Worm (Caenorhabditis elegans) whole organism, young adult: ENCODE data around the gene F46B6.13.

Experiments
- B0019.2 ChIP-seq: fragments of 200-800 bp; sonication (Bioruptor generic); conservative IDR thresholded peaks from 2 replicates; pipeline ENCODE4 v1.3.6; 2022; ENCODE audit warnings: missing genetic modification reagents, missing genetic modification characterization, missing compliant biosample characterization
- F22D6.2 ChIP-seq: sonication (generic microtip); optimal IDR thresholded peaks from 2 replicates; lab custom pipeline; 2016; ENCODE audit warnings: mild to moderate bottlenecking, missing genetic modification characterization, missing compliant biosample characterization
- F23B12.7 ChIP-seq: sonication (generic microtip); optimal IDR thresholded peaks from 2 replicates; lab custom pipeline; 2017; ENCODE audit warnings: missing genetic modification characterization, mild to moderate bottlenecking, missing compliant biosample characterization, antibody characterized with exemption, moderate library complexity; ENCODE audit not compliant: insufficient read depth
- F37B4.10 ChIP-seq: fragments of 200-800 bp; sonication (Bioruptor generic); IDR thresholded peaks from 2 replicates; pipeline ENCODE4 v1.3.6; 2022; ENCODE audit warnings: missing genetic modification characterization, missing compliant biosample characterization
- F39B2.1 ChIP-seq: fragments of 200-800 bp; sonication (Bioruptor generic); IDR thresholded peaks from 2 replicates; pipeline ENCODE4 v1.3.6; 2022; ENCODE audit warnings: missing genetic modification reagents, missing genetic modification characterization, missing compliant biosample characterization
- F52B5.7 ChIP-seq: sonication (generic microtip); optimal IDR thresholded peaks from 2 replicates; lab custom pipeline; 2016; ENCODE audit warnings: mild to moderate bottlenecking, missing genetic modification characterization, missing compliant biosample characterization
- F57C9.4 ChIP-seq: sonication (generic microtip); optimal IDR thresholded peaks from 2 replicates; lab custom pipeline; 2017; ENCODE audit warnings: mild to moderate bottlenecking, missing genetic modification characterization, missing compliant biosample characterization
- K12H6.12 ChIP-seq: fragments of 200-800 bp; sonication (Bioruptor generic); optimal IDR thresholded peaks from 2 replicates; lab custom pipeline; 2018; ENCODE audit warnings: mild to moderate bottlenecking, missing genetic modification characterization, missing compliant biosample characterization
- Y53F4B.3 ChIP-seq: fragments of 200-800 bp; sonication (Bioruptor generic); IDR thresholded peaks from 2 replicates; pipeline ENCODE4 v1.3.6; 2022; ENCODE audit warnings: missing genetic modification reagents, missing genetic modification characterization, missing compliant biosample characterization
- Y67H2A.10 ChIP-seq: fragments of 200-800 bp; sonication (Bioruptor generic); conservative IDR thresholded peaks from 2 replicates; pipeline ENCODE4 v1.3.6; 2022; ENCODE audit warnings: missing genetic modification reagents, missing genetic modification characterization, missing compliant biosample characterization
- ZK185.1 ChIP-seq: sonication (generic microtip); optimal IDR thresholded peaks from 2 replicates; lab custom pipeline; 2016; ENCODE audit warnings: mild to moderate bottlenecking, missing genetic modification characterization, missing compliant biosample characterization; ENCODE audit not compliant: poor library complexity, severe bottlenecking
- aptf-2 ChIP-seq: fragments of 200-800 bp; sonication (Bioruptor generic); conservative IDR thresholded peaks from 2 replicates; pipeline ENCODE4 v1.3.6; 2022; ENCODE audit warnings: missing genetic modification reagents, missing genetic modification characterization, missing compliant biosample characterization
- atf-7 ChIP-seq: sonication (generic microtip); optimal IDR thresholded peaks from 2 replicates; lab custom pipeline; 2017; ENCODE audit warnings: mild to moderate bottlenecking, missing genetic modification characterization, missing compliant biosample characterization
- athp-1 ChIP-seq: sonication (generic microtip); optimal IDR thresholded peaks from 2 replicates; lab custom pipeline; 2017; ENCODE audit warnings: mild to moderate bottlenecking, missing genetic modification characterization, missing compliant biosample characterization
- bed-2 ChIP-seq: fragments of 200-800 bp; sonication (Bioruptor generic); IDR thresholded peaks from 2 replicates; pipeline ENCODE4 v1.3.6; 2022; ENCODE audit warnings: missing genetic modification reagents, missing genetic modification characterization, missing compliant biosample characterization
- cebp-2 ChIP-seq: fragments of 200-800 bp; sonication (Bioruptor generic); IDR thresholded peaks from 2 replicates; pipeline ENCODE4 v1.3.6; 2022; ENCODE audit warnings: missing genetic modification characterization, missing compliant biosample characterization
- ceh-40 ChIP-seq: fragments of 200-800 bp; sonication (Bioruptor generic); IDR thresholded peaks from 2 replicates; pipeline ENCODE4 v1.3.6; 2022; ENCODE audit warnings: missing genetic modification characterization, missing compliant biosample characterization
- die-1 ChIP-seq: sonication (generic microtip); optimal IDR thresholded peaks from 2 replicates; lab custom pipeline; 2016; ENCODE audit warnings: missing genotype, mild to moderate bottlenecking, missing genetic modification characterization, missing compliant biosample characterization
- dpff-1 ChIP-seq: sonication (generic microtip); optimal IDR thresholded peaks from 2 replicates; lab custom pipeline; 2017; ENCODE audit warnings: mild to moderate bottlenecking, missing genetic modification characterization, missing compliant biosample characterization
- efl-1 ChIP-seq: fragments of 150-350 bp; optimal IDR thresholded peaks from 2 replicates; lab custom pipeline; 2014; ENCODE audit warnings: missing biosample characterization, missing genetic modification reagents, missing genetic modification characterization
- ets-4 ChIP-seq: fragments of 200-800 bp; sonication (Bioruptor generic); optimal IDR thresholded peaks from 2 replicates; lab custom pipeline; 2018; ENCODE audit warnings: mild to moderate bottlenecking, missing genetic modification characterization, missing compliant biosample characterization
- hlh-26 ChIP-seq: fragments of 200-800 bp; sonication (Bioruptor generic); conservative IDR thresholded peaks from 2 replicates; pipeline ENCODE4 v1.3.6; 2022; ENCODE audit warnings: missing genetic modification reagents, missing genetic modification characterization, missing compliant biosample characterization
- hrde-1 ChIP-seq: sonication (generic microtip); optimal IDR thresholded peaks from 2 replicates; lab custom pipeline; 2016; ENCODE audit warnings: missing genetic modification characterization, mild to moderate bottlenecking, missing compliant biosample characterization, moderate library complexity, missing genotype, missing genetic modification reagents, borderline replicate concordance
- lag-1 ChIP-seq: fragments of 200-800 bp; sonication (Bioruptor generic); IDR thresholded peaks from 2 replicates; pipeline ENCODE4 v1.3.6; 2022; ENCODE audit warnings: missing genetic modification reagents, missing genetic modification characterization, missing compliant biosample characterization
- let-607 ChIP-seq, 2 experiments: fragments of 200-800 bp in 1 of 2; sonication (Bioruptor generic) in 1 of 2; sonication (generic microtip) in 1 of 2; optimal IDR thresholded peaks; 2 replicates each; lab custom pipeline; 2016 to 2018; ENCODE audit warnings: mild to moderate bottlenecking in 2 of 2, missing compliant biosample characterization in 2 of 2, missing genetic modification characterization in 2 of 2, moderate library complexity in 2 of 2, missing genotype in 1 of 2
- lin-26 ChIP-seq: fragments of 200-800 bp; sonication (Bioruptor generic); IDR thresholded peaks from 2 replicates; pipeline ENCODE4 v1.3.6; 2022; ENCODE audit warnings: missing genetic modification reagents, missing genetic modification characterization, missing compliant biosample characterization
- lin-54 ChIP-seq: fragments of 200-800 bp; sonication (Bioruptor generic); optimal IDR thresholded peaks from 2 replicates; lab custom pipeline; 2018; ENCODE audit warnings: mild to moderate bottlenecking, missing genetic modification characterization, missing compliant biosample characterization
- mcd-1 ChIP-seq: fragments of 200-800 bp; sonication (Bioruptor generic); IDR thresholded peaks from 2 replicates; pipeline ENCODE4 v1.3.6; 2022; ENCODE audit warnings: missing genetic modification reagents, missing genetic modification characterization, missing compliant biosample characterization
- nfya-2 ChIP-seq: fragments of 200-800 bp; sonication (Bioruptor generic); IDR thresholded peaks from 2 replicates; pipeline ENCODE4 v1.3.6; 2022; ENCODE audit warnings: missing genetic modification reagents, missing genetic modification characterization, missing compliant biosample characterization
- nhr-120 ChIP-seq: fragments of 200-800 bp; sonication (Bioruptor generic); IDR thresholded peaks from 2 replicates; pipeline ENCODE4 v1.3.6; 2022; ENCODE audit warnings: missing genetic modification characterization, missing compliant biosample characterization
- rcor-1 ChIP-seq: fragments of 200-800 bp; sonication (Bioruptor generic); IDR thresholded peaks from 2 replicates; pipeline ENCODE4 v1.3.6; 2022; ENCODE audit warnings: missing genetic modification reagents, missing genetic modification characterization, missing compliant biosample characterization
- rpc-1 ChIP-seq, 2 experiments: fragments of 150-350 bp in 1 of 2; sonication (generic microtip) in 1 of 2; optimal IDR thresholded peaks; 2 replicates each; lab custom pipeline; 2014 to 2018; ENCODE audit warnings: missing biosample characterization in 1 of 2, missing genetic modification characterization in 1 of 2, missing genetic modification reagents in 1 of 2, missing genotype in 1 of 2
- sea-2 ChIP-seq: fragments of 200-800 bp; sonication (Bioruptor generic); IDR thresholded peaks from 2 replicates; pipeline ENCODE4 v1.3.6; 2022; ENCODE audit warnings: missing genetic modification characterization, missing compliant biosample characterization
- snpc-3.4 ChIP-seq: sonication (generic microtip); optimal IDR thresholded peaks from 2 replicates; lab custom pipeline; 2017; ENCODE audit warnings: missing genetic modification characterization, mild to moderate bottlenecking, missing compliant biosample characterization, antibody characterized with exemption, moderate library complexity, missing genotype, missing genetic modification reagents
- sptf-2 ChIP-seq: fragments of 200-800 bp; sonication (Bioruptor generic); optimal IDR thresholded peaks from 2 replicates; lab custom pipeline; 2018; ENCODE audit warnings: mild to moderate bottlenecking, missing genetic modification characterization, missing compliant biosample characterization
- zim-3 ChIP-seq: sonication (generic microtip); optimal IDR thresholded peaks from 2 replicates; lab custom pipeline; 2017; ENCODE audit warnings: mild to moderate bottlenecking, missing genetic modification characterization, moderate library complexity, missing compliant biosample characterization
- ztf-18 ChIP-seq: sonication (generic microtip); optimal IDR thresholded peaks from 2 replicates; lab custom pipeline; 2016; ENCODE audit warnings: missing genotype, mild to moderate bottlenecking, missing genetic modification characterization, missing compliant biosample characterization
- ztf-22 ChIP-seq: fragments of 200-800 bp; sonication (Bioruptor generic); optimal IDR thresholded peaks from 2 replicates; lab custom pipeline; 2018; ENCODE audit warnings: mild to moderate bottlenecking, missing genetic modification characterization, moderate library complexity, missing compliant biosample characterization
- ztf-26 ChIP-seq: sonication (generic microtip); optimal IDR thresholded peaks from 2 replicates; lab custom pipeline; 2017; ENCODE audit warnings: missing genetic modification characterization, missing compliant biosample characterization
- ztf-3 ChIP-seq: fragments of 200-800 bp; sonication (Bioruptor generic); optimal IDR thresholded peaks from 2 replicates; lab custom pipeline; 2018; ENCODE audit warnings: mild to moderate bottlenecking, missing genetic modification characterization, missing compliant biosample characterization

Gene F46B6.13

ce11 chrV:9805161-9805560, 6.2 kb upstream of the F46B6.13 start, which contains the start of gene sru-37:
sru-37 (plus strand) TSS chrV:9805461.
- TF ChIP-seq atf-7 (tag; lab: Kevin White, UChicago) (no peak), die-1 (tag; lab: Kevin White, UChicago) (no peak), snpc-3.4 (tag; lab: Kevin White, UChicago) (no peak), aptf-2 (GFP tag; lab: Robert Waterston, UW) (no peak), athp-1 (tag; lab: Kevin White, UChicago) (no peak), rpc-1 (optimal IDR thresholded peaks at IDR 0.05; lab: Kevin White, UChicago) (no peak), rpc-1 (tag; optimal IDR thresholded peaks at IDR 0.05; lab: Kevin White, UChicago) (no peak), F22D6.2 (tag; lab: Kevin White, UChicago) (no peak), nhr-120 (no peak)

DNA sequence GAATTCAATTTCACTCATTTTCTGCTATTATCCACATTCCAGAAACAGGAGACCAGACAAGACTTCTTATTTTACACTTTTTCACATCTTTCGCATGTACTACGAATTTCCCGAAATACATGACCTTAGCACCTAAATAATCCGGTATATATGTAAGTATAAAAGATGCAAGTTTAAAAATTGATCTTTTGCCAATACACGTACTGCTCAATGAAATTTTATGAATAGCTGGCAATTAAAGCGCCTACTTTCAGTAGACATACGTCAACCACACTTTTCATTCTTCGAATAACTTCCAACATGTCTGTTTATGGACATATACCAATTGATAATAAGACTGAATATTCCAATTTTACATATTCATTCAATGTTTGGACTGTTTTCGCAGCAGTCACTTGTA, 4.2 kb upstream of the F46B6.13 start, which contains the start of gene sru-39:
Gene sru-39, plus strand, starts transcription at position 301 of the 400 bp plus-strand sequence.
- no peak for TF ChIP-seq cebp-2 (GFP tag; lab: Robert Waterston, UW)
- TF ChIP-seq ZK185.1 (tag; lab: Kevin White, UChicago) = no peak
- TF ChIP-seq lag-1 = no peak
- TF ChIP-seq ztf-22 (GFP tag; lab: Kevin White, UChicago) = no peak
- TF ChIP-seq K12H6.12 = no peak
- TF ChIP-seq rcor-1 = no peak
- no peak for TF ChIP-seq ets-4
- no peak for TF ChIP-seq F37B4.10 (GFP tag; lab: Robert Waterston, UW)
- TF ChIP-seq F57C9.4 = no peak
- no peak for TF ChIP-seq F39B2.1 (GFP tag; lab: Robert Waterston, UW)

DNA sequence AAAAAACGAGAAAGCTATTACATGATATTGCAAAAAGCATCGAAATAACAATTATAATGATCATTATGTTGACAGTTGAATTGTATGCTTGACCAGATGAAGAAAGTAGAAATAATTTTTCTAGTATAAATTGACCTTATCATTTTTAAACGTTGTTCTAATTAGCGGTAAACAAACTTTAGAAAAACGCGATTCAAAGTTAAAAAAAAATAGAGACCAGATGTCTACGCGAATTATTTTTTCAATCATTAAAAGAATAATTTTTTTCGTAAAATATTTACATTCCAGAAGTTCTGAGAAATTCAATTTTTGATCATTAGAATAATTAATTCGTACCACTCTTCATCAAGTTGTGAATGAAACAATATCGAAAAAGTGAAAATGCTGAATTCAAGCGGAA, 3.0 kb upstream of the F46B6.13 start, which contains the start of gene F46B6.10:
Gene F46B6.10, minus strand, starts transcription at position 101 of the 400 bp plus-strand sequence.
- TF ChIP-seq sea-2 (GFP tag; lab: Robert Waterston, UW) = no peak
- no peak for TF ChIP-seq ztf-26 (tag; lab: Kevin White, UChicago)
- TF ChIP-seq F39B2.1 (GFP tag; lab: Robert Waterston, UW) = no peak
- TF ChIP-seq efl-1 (GFP tag; lab: Kevin White, UChicago) = no peak
- TF ChIP-seq zim-3 (tag; lab: Kevin White, UChicago) = no peak
- no peak for TF ChIP-seq rcor-1
- no peak for TF ChIP-seq F22D6.2 (tag; lab: Kevin White, UChicago)
- no peak for TF ChIP-seq mcd-1 (GFP tag; lab: Robert Waterston, UW)
- no peak for TF ChIP-seq F52B5.7 (tag; lab: Kevin White, UChicago)
- no peak for TF ChIP-seq hlh-26 (GFP tag; lab: Robert Waterston, UW)
- TF ChIP-seq F23B12.7 = no peak
- TF ChIP-seq lin-54 (GFP tag; lab: Kevin White, UChicago) = no peak
- no peak for TF ChIP-seq Y53F4B.3 (GFP tag; lab: Robert Waterston, UW)
- no peak for TF ChIP-seq let-607 (tag; optimal IDR thresholded peaks at IDR 0.05; lab: Kevin White, UChicago)
- TF ChIP-seq, all 124 proteins: peak for 0

- TF ChIP-seq nfya-2 (GFP tag; lab: Robert Waterston, UW) (no peak), Y67H2A.10 (GFP tag; lab: Robert Waterston, UW) (no peak), ceh-40 (GFP tag; lab: Robert Waterston, UW) (no peak), sptf-2 (GFP tag; lab: Kevin White, UChicago) (no peak), hrde-1 (tag; lab: Kevin White, UChicago) (no peak), F37B4.10 (GFP tag; lab: Robert Waterston, UW) (no peak), lin-26 (GFP tag; lab: Robert Waterston, UW) (no peak), ztf-3 (GFP tag; lab: Kevin White, UChicago) (no peak), cebp-2 (GFP tag; lab: Robert Waterston, UW) (no peak), bed-2 (GFP tag; lab: Robert Waterston, UW) (no peak), dpff-1 (tag; lab: Kevin White, UChicago) (no peak), mcd-1 (GFP tag; lab: Robert Waterston, UW) (no peak), B0019.2 (GFP tag; lab: Robert Waterston, UW) (no peak), nhr-120 (no peak), ztf-18 (tag; lab: Kevin White, UChicago) (no peak)
- TF ChIP-seq, all 124 proteins: peak for 0
Observed at ce11 chrV:9798212-9798611, 764 bp downstream of the F46B6.13 start.
